Worm (Caenorhabditis elegans): Measurements from ENCODE around the gene hrde-1.

Gene hrde-1

ce11 chrIII:4176109-4176596 is at the start of gene hrde-1, which contains the start of gene C16C10.13:
Gene hrde-1 (minus strand): TSS chrIII:4176159.
Gene C16C10.13 (plus strand): TSS chrIII:4176440.
- TF ChIP-seq him-1 (tag; optimal IDR thresholded peaks at IDR 0.05), result no peak
- peak; percentile 75 for TF ChIP-seq W03F9.2 (tag; optimal IDR thresholded peaks at IDR 0.05)

- TF ChIP-seq him-1 (tag; optimal IDR thresholded peaks at IDR 0.05) (no peak), dao-5 (tag; optimal IDR thresholded peaks at IDR 0.05) (no peak), W03F9.2 (tag; optimal IDR thresholded peaks at IDR 0.05) (no peak)
Observed at ce11 chrIII:4224722-4225121, 48.8 kb upstream of the hrde-1 start.

- TF ChIP-seq him-1 (tag; optimal IDR thresholded peaks at IDR 0.05) (peak; percentile 71), W03F9.2 (tag; optimal IDR thresholded peaks at IDR 0.05) (peak; percentile 41), dao-5 (tag; optimal IDR thresholded peaks at IDR 0.05) (no peak)
Observed at ce11 chrIII:4223668-4224127, 47.7 kb upstream of the hrde-1 start.

ce11 chrIII:4221527-4221926 is 45.6 kb upstream of the hrde-1 start:
- TF ChIP-seq dao-5 (tag; optimal IDR thresholded peaks at IDR 0.05) (no peak), W03F9.2 (tag; optimal IDR thresholded peaks at IDR 0.05) (no peak), him-1 (tag; optimal IDR thresholded peaks at IDR 0.05) (no peak)

ce11 chrIII:4220864-4221263 is 44.9 kb upstream of the hrde-1 start:
- TF ChIP-seq W03F9.2 (tag; optimal IDR thresholded peaks at IDR 0.05) (no peak), him-1 (tag; optimal IDR thresholded peaks at IDR 0.05) (no peak), dao-5 (tag; optimal IDR thresholded peaks at IDR 0.05) (no peak)

ce11 chrIII:4210661-4211060 is 34.7 kb upstream of the hrde-1 start:
- TF ChIP-seq him-1 (tag; optimal IDR thresholded peaks at IDR 0.05), result no peak

- no peak for TF ChIP-seq him-1 (tag; optimal IDR thresholded peaks at IDR 0.05)
- no peak for TF ChIP-seq W03F9.2 (tag; optimal IDR thresholded peaks at IDR 0.05)
- no peak for TF ChIP-seq dao-5 (tag; optimal IDR thresholded peaks at IDR 0.05)
Observed at ce11 chrIII:4209188-4209587, 33.2 kb upstream of the hrde-1 start, which contains the start of gene phlp-2. Gene phlp-2 (plus strand): TSS chrIII:4209488.

ce11 chrIII:4208210-4208609 is 32.3 kb upstream of the hrde-1 start:
- TF ChIP-seq him-1 (tag; optimal IDR thresholded peaks at IDR 0.05), result no peak
- no peak for TF ChIP-seq W03F9.2 (tag; optimal IDR thresholded peaks at IDR 0.05)
- TF ChIP-seq dao-5 (tag; optimal IDR thresholded peaks at IDR 0.05), result no peak

ce11 chrIII:4205751-4206327 is 29.9 kb upstream of the hrde-1 start, which contains the start of gene R74.8:
Gene R74.8 (plus strand): TSS chrIII:4206277.
- TF ChIP-seq W03F9.2 (tag; optimal IDR thresholded peaks at IDR 0.05) (peak; percentile 36), dao-5 (tag; optimal IDR thresholded peaks at IDR 0.05) (no peak)

- TF ChIP-seq W03F9.2 (tag; optimal IDR thresholded peaks at IDR 0.05) (no peak), him-1 (tag; optimal IDR thresholded peaks at IDR 0.05) (no peak), dao-5 (tag; optimal IDR thresholded peaks at IDR 0.05) (no peak)
Observed at ce11 chrIII:4204964-4205363, 29.0 kb upstream of the hrde-1 start.

ce11 chrIII:4204072-4204471 is 28.1 kb upstream of the hrde-1 start, which contains the start of the genes pelo-1 and R74.7:
Gene pelo-1 (minus strand): TSS chrIII:4204222.
Gene R74.7 (plus strand): TSS chrIII:4204429.
- TF ChIP-seq dao-5 (tag; optimal IDR thresholded peaks at IDR 0.05) (no peak), him-1 (tag; optimal IDR thresholded peaks at IDR 0.05) (no peak), W03F9.2 (tag; optimal IDR thresholded peaks at IDR 0.05) (no peak)

- TF ChIP-seq W03F9.2 (tag; optimal IDR thresholded peaks at IDR 0.05) (no peak), him-1 (tag; optimal IDR thresholded peaks at IDR 0.05) (no peak), dao-5 (tag; optimal IDR thresholded peaks at IDR 0.05) (no peak)
Observed at ce11 chrIII:4196988-4197384, 21.0 kb upstream of the hrde-1 start, which contains the start of gene asd-1. Gene asd-1 (plus strand): TSS chrIII:4197285.

ce11 chrIII:4196301-4196987 is 20.5 kb upstream of the hrde-1 start:
- TF ChIP-seq W03F9.2 (tag; optimal IDR thresholded peaks at IDR 0.05) (peak; percentile 7), him-1 (tag; optimal IDR thresholded peaks at IDR 0.05) (no peak), dao-5 (tag; optimal IDR thresholded peaks at IDR 0.05) (no peak)

ce11 chrIII:4195306-4196008 is 19.5 kb upstream of the hrde-1 start:
- TF ChIP-seq W03F9.2 (tag; optimal IDR thresholded peaks at IDR 0.05) (peak; percentile 2), dao-5 (tag; optimal IDR thresholded peaks at IDR 0.05) (peak; percentile 58), him-1 (tag; optimal IDR thresholded peaks at IDR 0.05) (peak; percentile 51)

Measured in whole organism, L4/young adult.